Worm (Caenorhabditis elegans) whole organism, L3 larva: ENCODE data around the gene ZK783.7.

ENCODE experiments used
- ama-1 ChIP-seq: fragments of 150-350 bp; optimal IDR thresholded peaks from 2 replicates; lab custom pipeline; 2018
- nhr-76 ChIP-seq: fragments of 150-350 bp; sonication (generic microtip); optimal IDR thresholded peaks from 5 replicates; lab custom pipeline; 2014; ENCODE audit warnings: missing biosample characterization, missing genetic modification characterization
- unc-62 ChIP-seq: fragments of 150-350 bp; sonication (generic microtip); optimal IDR thresholded peaks from 4 replicates; lab custom pipeline; 2014; ENCODE audit warnings: missing biosample characterization, missing genetic modification reagents, missing genetic modification characterization
- ztf-11 ChIP-seq: fragments of 150-350 bp; optimal IDR thresholded peaks from 2 replicates; lab custom pipeline; 2014; ENCODE audit warnings: missing biosample characterization, missing genetic modification characterization
- ztf-4 ChIP-seq: fragments of 150-350 bp; optimal IDR thresholded peaks from 2 replicates; lab custom pipeline; 2014; ENCODE audit warnings: missing biosample characterization, missing genetic modification characterization

DNA sequence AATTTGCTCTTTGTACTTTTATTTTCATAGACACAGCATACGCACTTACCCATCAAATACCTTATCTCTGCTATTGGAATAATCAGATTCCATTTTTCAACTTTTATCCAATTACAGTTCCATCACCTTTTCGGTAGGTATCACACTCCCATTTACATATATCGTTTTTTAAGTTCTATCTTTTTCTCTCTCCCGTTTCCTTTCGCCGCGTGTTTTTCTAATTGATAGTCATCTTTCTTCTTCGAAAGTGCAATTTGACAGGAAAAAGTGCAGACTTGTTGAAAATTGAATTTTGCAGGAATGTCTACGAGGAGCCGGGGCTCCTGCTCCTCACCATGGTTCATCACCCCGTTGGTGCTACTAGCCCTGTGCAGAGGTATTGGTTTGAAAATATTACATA lies 31.4 kb upstream of the ZK783.7 start, which contains the start of gene fbn-1:
- TF ChIP-seq unc-62 (GFP tag; lab: Kevin White, UChicago) (no peak), ama-1 (lab: Kevin White, UChicago) (no peak), ztf-11 (tag; lab: Kevin White, UChicago) (no peak), nhr-76 (tag; lab: Kevin White, UChicago) (no peak), ztf-4 (tag; lab: Kevin White, UChicago) (no peak)
